Worm (Caenorhabditis elegans) whole organism, L1 larva: ENCODE results near the gene Y116A8C.33.
"Not testable (repeated sequence)": the region's sequence is repeated elsewhere in the genome, so short reads cannot be mapped to it uniquely, and the experiment has no call there.

Experiments used
- Y116A8C.19 ChIP-seq: sonication (generic microtip); optimal IDR thresholded peaks from 2 replicates; lab custom pipeline; 2016; ENCODE audit warnings: missing compliant biosample characterization, missing genetic modification characterization, borderline replicate concordance
- aha-1 ChIP-seq: fragments of 150-350 bp; optimal IDR thresholded peaks from 2 replicates; lab custom pipeline; 2014; ENCODE audit warnings: missing biosample characterization, missing genetic modification characterization
- alr-1 ChIP-seq: fragments of 200-800 bp; sonication (Bioruptor generic); optimal IDR thresholded peaks from 2 replicates; lab custom pipeline; 2018; ENCODE audit warnings: borderline replicate concordance, mild to moderate bottlenecking, missing genetic modification characterization, missing compliant biosample characterization
- aly-2 ChIP-seq: fragments of 150-350 bp; optimal IDR thresholded peaks from 2 replicates; lab custom pipeline; 2014; ENCODE audit warnings: missing biosample characterization, missing genetic modification characterization
- dsc-1 ChIP-seq: sonication (generic microtip); optimal IDR thresholded peaks from 2 replicates; lab custom pipeline; 2016; ENCODE audit warnings: mild to moderate bottlenecking, missing genetic modification characterization, missing compliant biosample characterization
- efl-1 ChIP-seq, 4 experiments: fragments of 150-350 bp; optimal IDR thresholded peaks in 3 of 4; peaks in 1 of 4; 1 replicate in 1 of 4; 2 replicates in 3 of 4; lab custom pipeline; 2014; ENCODE audit warnings: missing biosample characterization in 2 of 4, missing genetic modification characterization in 2 of 4, missing genetic modification reagents in 2 of 4
- egl-27 ChIP-seq, 2 experiments: fragments of 150-350 bp in 1 of 2; sonication (generic microtip); optimal IDR thresholded peaks; 3 replicates each; lab custom pipeline; 2017 to 2018; ENCODE audit warnings: missing biosample characterization in 2 of 2, missing genetic modification characterization in 2 of 2, missing genetic modification reagents in 2 of 2
- ets-5 ChIP-seq: fragments of 200-800 bp; sonication (Bioruptor generic); IDR thresholded peaks from 2 replicates; pipeline ENCODE4 v1.3.6; 2022; ENCODE audit warnings: missing genetic modification characterization, missing compliant biosample characterization
- fkh-4 ChIP-seq: sonication (generic microtip); optimal IDR thresholded peaks from 2 replicates; lab custom pipeline; 2016; ENCODE audit warnings: missing compliant biosample characterization, missing genetic modification characterization, borderline replicate concordance
- fos-1 ChIP-seq: fragments of 150-350 bp; optimal IDR thresholded peaks from 2 replicates; lab custom pipeline; 2014; ENCODE audit warnings: missing biosample characterization, missing genetic modification characterization
- irx-1 ChIP-seq: sonication (generic microtip); optimal IDR thresholded peaks from 2 replicates; lab custom pipeline; 2016; ENCODE audit warnings: missing genetic modification characterization, missing compliant biosample characterization
- lin-35 ChIP-seq, 2 experiments: fragments of 150-350 bp; optimal IDR thresholded peaks; 2 replicates each; lab custom pipeline; 2014; ENCODE audit warnings: missing biosample characterization in 2 of 2, missing genetic modification characterization in 2 of 2, missing genetic modification reagents in 2 of 2
- lin-39 ChIP-seq: fragments of 150-350 bp; optimal IDR thresholded peaks from 2 replicates; lab custom pipeline; 2014; ENCODE audit warnings: missing biosample characterization, missing genetic modification reagents, missing genetic modification characterization
- mab-9 ChIP-seq: fragments of 200-800 bp; sonication (Bioruptor generic); IDR thresholded peaks from 2 replicates; pipeline ENCODE4 v1.3.6; 2022; ENCODE audit warnings: missing genetic modification reagents, missing genetic modification characterization, missing compliant biosample characterization
- mdl-1 ChIP-seq, 2 experiments: fragments of 150-350 bp; optimal IDR thresholded peaks; 2 replicates each; lab custom pipeline; 2014 to 2017; ENCODE audit warnings: missing biosample characterization in 2 of 2, missing genetic modification characterization in 2 of 2, inconsistent platforms in 1 of 2
- mef-2 ChIP-seq: fragments of 150-350 bp; optimal IDR thresholded peaks from 2 replicates; lab custom pipeline; 2014; ENCODE audit warnings: missing biosample characterization, missing genetic modification characterization
- mep-1 ChIP-seq: fragments of 150-350 bp; optimal IDR thresholded peaks from 2 replicates; lab custom pipeline; 2014; ENCODE audit warnings: missing biosample characterization, missing genetic modification characterization
- nhr-47 ChIP-seq: sonication (generic microtip); optimal IDR thresholded peaks from 2 replicates; lab custom pipeline; 2016; ENCODE audit warnings: mild to moderate bottlenecking, missing genetic modification characterization, moderate library complexity, missing compliant biosample characterization
- nhr-77 ChIP-seq: fragments of 150-350 bp; optimal IDR thresholded peaks from 2 replicates; lab custom pipeline; 2014; ENCODE audit warnings: missing biosample characterization, missing genetic modification characterization
- nhr-84 ChIP-seq: sonication (generic microtip); optimal IDR thresholded peaks from 2 replicates; lab custom pipeline; 2017; ENCODE audit warnings: missing biosample characterization, missing genetic modification characterization
- pag-3 ChIP-seq: sonication (generic microtip); optimal IDR thresholded peaks from 2 replicates; lab custom pipeline; 2017; ENCODE audit warnings: missing genetic modification characterization, mild to moderate bottlenecking, missing compliant biosample characterization, antibody characterized with exemption, borderline replicate concordance; ENCODE audit not compliant: insufficient read depth
- pqm-1 ChIP-seq: sonication (generic microtip); optimal IDR thresholded peaks from 3 replicates; lab custom pipeline; 2017; ENCODE audit warnings: missing biosample characterization, missing genetic modification characterization
- snpc-4 ChIP-seq: fragments of 150-350 bp; optimal IDR thresholded peaks from 2 replicates; lab custom pipeline; 2014; ENCODE audit warnings: missing biosample characterization, missing genetic modification characterization
- snu-23 ChIP-seq: sonication (generic microtip); optimal IDR thresholded peaks from 2 replicates; lab custom pipeline; 2016; ENCODE audit warnings: missing genetic modification characterization, missing compliant biosample characterization
- sptf-1 ChIP-seq: fragments of 150-350 bp; optimal IDR thresholded peaks from 2 replicates; lab custom pipeline; 2014; ENCODE audit warnings: missing biosample characterization, missing genetic modification characterization
- tbx-2 ChIP-seq: sonication (generic microtip); optimal IDR thresholded peaks from 2 replicates; lab custom pipeline; 2016; ENCODE audit warnings: missing genetic modification characterization, missing compliant biosample characterization
- tlp-1 ChIP-seq: fragments of 150-350 bp; optimal IDR thresholded peaks from 2 replicates; lab custom pipeline; 2014; ENCODE audit warnings: missing biosample characterization, missing genetic modification characterization

The Y116A8C.33 gene

DNA sequence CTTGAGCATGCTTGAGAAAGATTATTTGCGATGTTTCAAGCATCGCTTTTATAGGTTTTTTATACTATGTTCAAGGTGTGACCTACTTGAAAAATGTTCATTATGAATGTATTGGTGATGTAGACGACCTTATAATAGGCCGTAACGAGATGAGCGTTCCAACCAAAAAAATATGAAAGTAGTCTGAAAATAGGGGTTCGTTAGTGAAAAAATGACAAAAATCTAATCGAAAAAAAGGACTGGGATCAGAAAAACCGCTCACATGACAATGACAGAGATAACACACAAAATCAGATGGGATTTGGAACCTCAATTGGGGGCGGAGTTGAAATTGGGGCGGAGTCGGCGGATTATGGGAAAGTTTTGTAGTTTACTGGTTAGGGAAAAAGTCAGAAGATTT lies 39.0 kb downstream of the Y116A8C.33 start, which contains the start of gene Y116A8C.40:
Gene Y116A8C.40 (minus strand): TSS at position 101 of the 400 bp plus-strand sequence.
- TF ChIP-seq irx-1 = no peak
- no peak for TF ChIP-seq alr-1 (tag; lab: Kevin White, UChicago)
- TF ChIP-seq ets-5 (GFP tag; lab: Robert Waterston, UW) = no peak
- TF ChIP-seq egl-27 (tag; optimal IDR thresholded peaks at IDR 0.05; lab: Kevin White, UChicago) = no peak
- no peak for TF ChIP-seq efl-1 (optimal IDR thresholded peaks at IDR 0.05; lab: Kevin White, UChicago)
- TF ChIP-seq efl-1 (GFP tag; optimal IDR thresholded peaks at IDR 0.05 in 1 of 2; lab: Kevin White, UChicago) = no peak
- TF ChIP-seq lin-39 = no peak
- TF ChIP-seq nhr-84 (tag; lab: Kevin White, UChicago) = no peak
- no peak for TF ChIP-seq Y116A8C.19 (tag; lab: Kevin White, UChicago)
- TF ChIP-seq sptf-1 (tag; lab: Kevin White, UChicago) = no peak
- TF ChIP-seq mef-2 (tag; lab: Kevin White, UChicago) = no peak
- no peak for TF ChIP-seq mep-1 (tag; lab: Kevin White, UChicago)
- TF ChIP-seq fos-1 (tag; lab: Kevin White, UChicago) = no peak
- TF ChIP-seq tbx-2 (tag; lab: Kevin White, UChicago) = no peak
- TF ChIP-seq tlp-1 (tag; lab: Kevin White, UChicago) = no peak

DNA sequence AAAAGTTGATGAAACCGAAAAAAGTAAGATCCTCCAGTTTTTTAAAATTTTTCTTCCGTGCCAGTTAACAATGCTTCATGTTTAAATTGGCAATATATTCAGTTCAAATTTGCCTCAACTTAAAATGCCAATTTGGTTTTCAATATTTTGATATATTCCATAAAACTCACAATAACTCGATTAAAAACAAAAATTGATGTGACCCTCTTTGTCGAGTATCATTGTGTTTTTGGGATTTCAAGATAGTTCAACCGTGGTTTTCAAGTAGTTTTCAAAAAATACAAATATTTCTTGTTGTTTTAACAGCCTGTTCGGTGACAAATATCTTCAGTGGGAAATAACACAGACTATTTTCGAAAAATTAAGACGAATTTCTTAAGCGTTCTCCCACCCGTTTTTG lies 41.1 kb downstream of the Y116A8C.33 start:
- no peak for TF ChIP-seq alr-1 (tag; lab: Kevin White, UChicago)
- no peak for TF ChIP-seq nhr-77
- TF ChIP-seq dsc-1 = no peak
- TF ChIP-seq nhr-47 (tag; lab: Kevin White, UChicago) = no peak
- no peak for TF ChIP-seq fkh-4
- no peak for TF ChIP-seq aha-1
- TF ChIP-seq mab-9 (GFP tag; lab: Robert Waterston, UW) = no peak
- no peak for TF ChIP-seq pag-3 (tag; lab: Kevin White, UChicago)

DNA sequence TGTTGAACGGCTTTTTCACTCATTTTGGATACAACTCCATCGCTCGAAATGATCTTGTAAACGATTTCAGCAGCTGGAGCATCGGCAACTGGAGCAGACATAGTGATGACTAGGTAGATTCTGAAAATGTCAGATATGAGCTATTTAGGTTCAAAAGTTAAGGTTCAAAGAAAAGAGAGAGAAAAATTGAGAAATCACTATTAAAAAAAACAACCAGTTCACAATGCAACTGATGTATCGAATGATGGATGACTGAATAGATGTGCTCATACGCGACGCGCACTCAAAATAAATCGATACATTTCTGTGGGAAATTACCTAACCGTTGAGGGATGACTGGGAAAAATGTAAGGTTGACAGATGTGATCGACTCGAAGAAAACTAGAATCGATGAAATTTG lies 50.6 kb downstream of the Y116A8C.33 start, which contains the start of gene skr-13:
Gene skr-13 (minus strand): TSS at position 101 of the 400 bp plus-strand sequence.
- TF ChIP-seq aly-2 (tag; lab: Kevin White, UChicago) (no peak), snu-23 (no peak), lin-35 (GFP tag; optimal IDR thresholded peaks at IDR 0.05; lab: Kevin White, UChicago) (no peak), pqm-1 (no peak), nhr-84 (tag; lab: Kevin White, UChicago) (no peak), ets-5 (GFP tag; lab: Robert Waterston, UW) (no peak), mdl-1 (tag; optimal IDR thresholded peaks at IDR 0.05; lab: Kevin White, UChicago) (no peak)

DNA sequence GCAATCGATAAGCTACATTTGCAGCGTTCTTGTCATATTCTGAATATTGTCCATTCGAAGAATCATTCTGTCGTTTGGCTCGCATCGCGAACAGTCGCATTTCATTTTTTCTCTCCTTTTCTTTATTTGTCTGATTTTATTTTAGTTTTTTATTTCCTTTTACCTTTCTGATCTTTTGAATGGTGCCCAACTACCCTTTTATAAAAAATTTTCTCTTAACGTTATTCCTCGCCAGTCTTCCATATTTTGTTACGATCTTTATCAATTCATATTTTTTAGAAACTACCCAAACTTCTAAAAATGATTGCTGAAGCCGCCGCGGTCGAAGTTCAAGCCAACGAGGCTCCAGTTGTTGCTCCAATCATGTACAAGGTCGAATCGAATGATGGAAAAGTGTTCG lies 51.4 kb downstream of the Y116A8C.33 start, which contains the start of gene skr-9:
Gene skr-9 (plus strand): TSS at position 301 of the 400 bp plus-strand sequence.
- not testable (repeated sequence) for TF ChIP-seq sptf-1 (tag; lab: Kevin White, UChicago); snpc-4; fos-1 (tag; lab: Kevin White, UChicago)
